Fruit fly (Drosophila melanogaster): ENCODE measurements around the gene CG15369.
A peak's percentile ranks its signal among the peaks of the same experiment; 100 is the strongest.

The CG15369 gene

dm6 chrX:9232199-9232598, 15.5 kb downstream of the CG15369 start, which contains the start of gene CG12121 (continued):
- TF ChIP-seq Hr39 (optimal IDR thresholded peaks at IDR 0.05) = no peak
- peak; percentile 39 for TF ChIP-seq YL-1 (GFP tag; optimal IDR thresholded peaks at IDR 0.05)
- TF ChIP-seq CkIIα-i1 (GFP tag; IDR thresholded peaks at IDR 0.05) = no peak
- no peak for TF ChIP-seq fd3F (GFP tag; optimal IDR thresholded peaks at IDR 0.05)
- TF ChIP-seq CG16815 (GFP tag; optimal IDR thresholded peaks at IDR 0.05) = no peak

dm6 chrX:9236485-9236884, 19.8 kb downstream of the CG15369 start, which contains the start of gene Ir8a:
Gene Ir8a (minus strand): TSS chrX:9236585.
- TF ChIP-seq hth (optimal IDR thresholded peaks at IDR 0.05) (no peak), CG12391 (tag; optimal IDR thresholded peaks at IDR 0.05) (no peak), CG3065 (GFP tag; optimal IDR thresholded peaks at IDR 0.05) (no peak), CG10431 (GFP tag; optimal IDR thresholded peaks at IDR 0.05) (no peak), CG10654 (GFP tag; optimal IDR thresholded peaks at IDR 0.05) (no peak), CG16863 (GFP tag; optimal IDR thresholded peaks at IDR 0.05) (no peak), CG14710 (tag; optimal IDR thresholded peaks at IDR 0.05) (no peak), corto (GFP tag; optimal IDR thresholded peaks at IDR 0.05) (no peak), CG1602 (GFP tag; optimal IDR thresholded peaks at IDR 0.05) (no peak), CG12155 (GFP tag; optimal IDR thresholded peaks at IDR 0.05) (no peak), CG2116 (GFP tag; optimal IDR thresholded peaks at IDR 0.05) (no peak), Max (GFP tag; optimal IDR thresholded peaks at IDR 0.05) (no peak), Hr3 (GFP tag; optimal IDR thresholded peaks at IDR 0.05) (no peak), Mrtf (GFP tag; IDR thresholded peaks at IDR 0.05) (no peak), Awh (GFP tag; IDR thresholded peaks at IDR 0.05) (no peak), CG4282 (GFP tag; optimal IDR thresholded peaks at IDR 0.05) (no peak), Scr (GFP tag; IDR thresholded peaks at IDR 0.05; ENCODE audit: partially characterized antibody) (no peak), CG10462 (GFP tag; optimal IDR thresholded peaks at IDR 0.05) (no peak), CG14965 (GFP tag; optimal IDR thresholded peaks at IDR 0.05; ENCODE audit: borderline replicate concordance) (no peak), CkIIα-i1 (GFP tag; IDR thresholded peaks at IDR 0.05) (no peak)

- TF ChIP-seq hbn (GFP tag; IDR thresholded peaks at IDR 0.05; ENCODE audit: partially characterized antibody) = peak; percentile 86
- TF ChIP-seq CG15601 (tag; optimal IDR thresholded peaks at IDR 0.05) = no peak
- TF ChIP-seq CG14667 (GFP tag; IDR thresholded peaks at IDR 0.05) = 0 out of 2 replicates have a peak, but pooled peaks have one; percentile 6
- TF ChIP-seq CG10959 (GFP tag; IDR thresholded peaks at IDR 0.05) = no peak
- TF ChIP-seq CG14441 (GFP tag; IDR thresholded peaks at IDR 0.05) = peak; percentile 52; the same call in 1 of the 2 replicates
- TF ChIP-seq D19A (tag; optimal IDR thresholded peaks at IDR 0.05) = no peak
- TF ChIP-seq ttk (GFP tag; IDR thresholded peaks at IDR 0.05) = no peak
- TF ChIP-seq grau (tag; optimal IDR thresholded peaks at IDR 0.05) = peak; percentile 55
- peak; percentile 58; the same call in 1 of the 3 replicates for TF ChIP-seq Dbx (GFP tag; IDR thresholded peaks at IDR 0.05)
- TF ChIP-seq Dll (GFP tag; IDR thresholded peaks at IDR 0.05; ENCODE audit: partially characterized antibody) = peak; percentile 93
- TF ChIP-seq Camta (GFP tag; optimal IDR thresholded peaks at IDR 0.05) = peak; percentile 11
- TF ChIP-seq CG1792 (GFP tag; optimal IDR thresholded peaks at IDR 0.05) = peak; percentile 43
- peak; percentile 48 for TF ChIP-seq Atf-2 (GFP tag; optimal IDR thresholded peaks at IDR 0.05)
- no peak for TF ChIP-seq CG4707 (GFP tag; optimal IDR thresholded peaks at IDR 0.05)
- peak; percentile 69 for TF ChIP-seq CG12659 (GFP tag; optimal IDR thresholded peaks at IDR 0.05)
- TF ChIP-seq az2 (GFP tag; optimal IDR thresholded peaks at IDR 0.05) = peak; percentile 48
- TF ChIP-seq fd3F (GFP tag; optimal IDR thresholded peaks at IDR 0.05) = peak; percentile 55
- no peak for TF ChIP-seq hth (optimal IDR thresholded peaks at IDR 0.05)
- TF ChIP-seq CG7372 (GFP tag; IDR thresholded peaks at IDR 0.05) = peak; percentile 46; the same call in 1 of the 2 replicates
- peak; percentile 72 for TF ChIP-seq slbo (GFP tag; IDR thresholded peaks at IDR 0.05)
- TF ChIP-seq inv (GFP tag; IDR thresholded peaks at IDR 0.05; ENCODE audit: partially characterized antibody) = peak; percentile 88
- peak; percentile 65 for TF ChIP-seq pzg (GFP tag; optimal IDR thresholded peaks at IDR 0.05)
- TF ChIP-seq Eip74EF (GFP tag; optimal IDR thresholded peaks at IDR 0.05) = no peak
- TF ChIP-seq CTCF (GFP tag; optimal IDR thresholded peaks at IDR 0.05) = peak; percentile 11
- peak; percentile 58 for TF ChIP-seq CG30020 (tag; optimal IDR thresholded peaks at IDR 0.05)
- peak; percentile 73 for TF ChIP-seq nmo (GFP tag; optimal IDR thresholded peaks at IDR 0.05)
- no peak for TF ChIP-seq CG12219 (GFP tag; optimal IDR thresholded peaks at IDR 0.05)
- TF ChIP-seq Oaz (GFP tag; IDR thresholded peaks at IDR 0.05) = no peak
Observed at dm6 chrX:9243417-9243884, 26.8 kb downstream of the CG15369 start, which contains the start of the genes mxc and Larp7. Gene mxc (minus strand): TSS chrX:9243467. Gene Larp7 (plus strand): TSS chrX:9243817.

Measured in whole organism, embryonic.